Worm (Caenorhabditis elegans): ENCODE measurements around the gene F47B10.5.
A peak's percentile ranks its signal among the peaks of the same experiment; 100 is the strongest.

DNA sequence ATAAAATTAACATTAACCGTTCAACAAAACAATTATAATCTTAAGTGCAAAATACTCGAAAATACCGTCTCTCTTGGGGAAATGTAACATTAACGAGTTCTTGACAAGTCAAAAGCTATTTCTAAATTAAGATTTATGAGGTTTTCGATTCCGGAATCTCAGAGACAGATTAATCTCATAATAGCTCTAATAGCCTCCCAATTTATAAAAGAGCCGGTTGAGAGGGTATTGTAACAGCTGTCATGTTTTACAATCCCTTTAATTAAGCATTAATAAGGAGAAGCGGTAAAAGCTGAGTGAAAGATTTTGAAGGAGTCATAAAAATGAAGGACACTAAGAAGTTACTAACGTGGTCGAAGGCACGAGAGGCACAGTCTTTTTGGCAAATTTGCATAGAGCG, 38.6 kb downstream of the F47B10.5 start:
- TF ChIP-seq fax-1 (tag; optimal IDR thresholded peaks at IDR 0.05) (no peak), ceh-19 (GFP tag; optimal IDR thresholded peaks at IDR 0.05) (no peak), elt-2 (tag; optimal IDR thresholded peaks at IDR 0.05) (no peak), tbx-2 (tag; optimal IDR thresholded peaks at IDR 0.05) (no peak), fkh-10 (GFP tag; optimal IDR thresholded peaks at IDR 0.05) (no peak), dve-1 (tag; optimal IDR thresholded peaks at IDR 0.05) (no peak), ceh-9 (tag; optimal IDR thresholded peaks at IDR 0.05) (no peak), ceh-48 (tag; optimal IDR thresholded peaks at IDR 0.05) (no peak), ama-1 (optimal IDR thresholded peaks at IDR 0.05) (no peak), zip-5 (tag; optimal IDR thresholded peaks at IDR 0.05) (no peak), T23F11.4 (GFP tag; optimal IDR thresholded peaks at IDR 0.05) (no peak), unc-42 (tag; optimal IDR thresholded peaks at IDR 0.05) (peak; percentile 51)
